Worm (Caenorhabditis elegans): ENCODE measurements around the gene F01D5.5.

DNA sequence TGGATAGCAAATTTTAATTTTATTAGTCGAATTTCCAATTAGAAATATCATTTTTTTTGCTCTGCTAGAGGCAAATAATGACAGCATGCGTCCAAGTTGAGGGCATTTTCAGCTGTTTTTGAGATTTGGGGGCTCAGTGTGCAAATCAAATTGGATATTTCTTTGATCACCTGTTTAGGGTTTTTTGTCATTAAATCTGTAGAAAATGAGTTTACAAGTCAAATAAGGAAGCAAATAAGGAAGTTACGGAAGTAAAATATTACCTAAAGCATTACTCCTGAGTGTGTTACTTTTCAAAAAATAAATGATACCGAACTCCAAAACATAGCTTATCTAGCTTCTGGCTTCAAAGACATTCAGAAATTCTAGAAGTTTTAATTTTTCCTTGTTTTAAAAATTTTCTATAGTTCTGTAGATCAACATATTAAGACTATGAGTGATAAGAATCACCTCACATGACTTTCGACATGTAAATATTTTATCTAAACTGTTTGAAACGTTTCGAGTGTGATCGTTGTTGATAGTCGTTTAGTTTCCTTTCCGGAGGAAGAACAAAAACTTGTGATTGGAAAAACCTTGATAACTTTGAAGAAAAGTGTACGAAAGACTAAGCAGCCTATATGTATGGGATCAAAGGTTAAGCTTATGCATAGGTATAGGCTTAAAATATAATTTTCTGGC lies 22.1 kb downstream of the F01D5.5 start, which contains the start of gene sre-48:
- TF ChIP-seq lsy-2 (tag; optimal IDR thresholded peaks at IDR 0.05): no peak
- no peak for TF ChIP-seq mep-1 (tag; optimal IDR thresholded peaks at IDR 0.05)
- no peak for TF ChIP-seq nhr-76 (tag; optimal IDR thresholded peaks at IDR 0.05)
- TF ChIP-seq unc-39 (tag; optimal IDR thresholded peaks at IDR 0.05): no peak
- no peak for TF ChIP-seq ztf-11 (tag; optimal IDR thresholded peaks at IDR 0.05)
- TF ChIP-seq pha-4 (tag; optimal IDR thresholded peaks at IDR 0.05): no peak
- no peak for TF ChIP-seq elt-1 (tag; optimal IDR thresholded peaks at IDR 0.05; ENCODE audit: borderline replicate concordance, insufficient read depth)
- no peak for TF ChIP-seq nhr-2 (tag; optimal IDR thresholded peaks at IDR 0.05)
- TF ChIP-seq nhr-237 (tag; optimal IDR thresholded peaks at IDR 0.05): no peak
- no peak for TF ChIP-seq elt-3 (tag; optimal IDR thresholded peaks at IDR 0.05)
- TF ChIP-seq unc-62 (GFP tag; optimal IDR thresholded peaks at IDR 0.05): no peak
- TF ChIP-seq blmp-1 (tag; optimal IDR thresholded peaks at IDR 0.05): no peak
- TF ChIP-seq nhr-12 (tag; optimal IDR thresholded peaks at IDR 0.05): no peak
